Fruit fly (Drosophila melanogaster) whole organism, prepupa: ENCODE results near the gene dsx-c73A.
A peak's percentile ranks its signal among the peaks of the same experiment; 100 is the strongest.

Experiments used
- Blimp-1 ChIP-seq: fragments of 200-800 bp; sonication (Bioruptor generic); optimal IDR thresholded peaks from 3 replicates; lab custom pipeline; 2017; ENCODE audit warnings: missing biosample characterization, missing genetic modification characterization, mild to moderate bottlenecking, moderate library complexity, missing genetic modification reagents
- CG10631 ChIP-seq: fragments of 200-800 bp; sonication (Bioruptor generic); optimal IDR thresholded peaks from 2 replicates; lab custom pipeline; 2016; ENCODE audit warnings: missing biosample characterization, missing genetic modification characterization
- CG10669 ChIP-seq: fragments of 200-800 bp; sonication (Bioruptor generic); optimal IDR thresholded peaks from 3 replicates; lab custom pipeline; 2018; ENCODE audit warnings: missing biosample characterization, mild to moderate bottlenecking, missing genetic modification characterization, moderate library complexity
- CG11762 ChIP-seq: fragments of 200-800 bp; sonication (Bioruptor generic); optimal IDR thresholded peaks from 3 replicates; lab custom pipeline; 2016; ENCODE audit warnings: missing biosample characterization, missing genetic modification characterization; ENCODE audit not compliant: insufficient read depth
- CG11902 ChIP-seq: fragments of 200-800 bp; sonication (Bioruptor generic); optimal IDR thresholded peaks from 3 replicates; lab custom pipeline; 2016; ENCODE audit warnings: missing biosample characterization, missing genetic modification characterization
- CG15336 ChIP-seq: fragments of 200-800 bp; sonication (Bioruptor generic); IDR thresholded peaks from 2 replicates; pipeline ENCODE4 v1.3.6; 2022; ENCODE audit warnings: missing biosample characterization, missing genetic modification characterization
- CG1621 ChIP-seq: fragments of 200-800 bp; sonication (Bioruptor generic); optimal IDR thresholded peaks from 3 replicates; lab custom pipeline; 2018; ENCODE audit warnings: missing biosample characterization, mild to moderate bottlenecking, missing genetic modification characterization
- CG16779 ChIP-seq: fragments of 200-800 bp; sonication (Bioruptor generic); optimal IDR thresholded peaks from 3 replicates; lab custom pipeline; 2017; ENCODE audit warnings: missing biosample characterization, mild to moderate bottlenecking, missing genetic modification characterization
- CG31627 ChIP-seq: fragments of 200-800 bp; sonication (Bioruptor generic); optimal IDR thresholded peaks from 3 replicates; lab custom pipeline; 2016; ENCODE audit warnings: missing biosample characterization, missing genetic modification characterization
- CG32006 ChIP-seq: fragments of 200-800 bp; sonication (Bioruptor generic); optimal IDR thresholded peaks from 3 replicates; lab custom pipeline; 2017; ENCODE audit warnings: missing biosample characterization, mild to moderate bottlenecking, missing genetic modification characterization
- CG34406 ChIP-seq: fragments of 200-800 bp; sonication (Bioruptor generic); optimal IDR thresholded peaks from 3 replicates; lab custom pipeline; 2016; ENCODE audit warnings: missing biosample characterization, missing genetic modification characterization
- CG4318 ChIP-seq: fragments of 200-800 bp; sonication (Bioruptor generic); optimal IDR thresholded peaks from 3 replicates; lab custom pipeline; 2017; ENCODE audit warnings: missing biosample characterization, mild to moderate bottlenecking, missing genetic modification characterization
- CG6163 ChIP-seq: fragments of 200-800 bp; sonication (Bioruptor generic); IDR thresholded peaks from 3 replicates; pipeline ENCODE4 v1.3.6; 2022; ENCODE audit warnings: missing biosample characterization, missing genetic modification characterization
- CG6276 ChIP-seq: fragments of 200-800 bp; sonication (Bioruptor generic); optimal IDR thresholded peaks from 2 replicates; lab custom pipeline; 2017; ENCODE audit warnings: missing biosample characterization, mild to moderate bottlenecking, missing genetic modification characterization
- CG6808 ChIP-seq: fragments of 200-800 bp; sonication (Bioruptor generic); optimal IDR thresholded peaks from 3 replicates; lab custom pipeline; 2017; ENCODE audit warnings: missing biosample characterization, missing genetic modification characterization, mild to moderate bottlenecking, moderate library complexity, missing genetic modification reagents
- CG6854 ChIP-seq: fragments of 200-800 bp; sonication (Bioruptor generic); optimal IDR thresholded peaks from 2 replicates; lab custom pipeline; 2017; ENCODE audit warnings: missing biosample characterization, mild to moderate bottlenecking, missing genetic modification characterization
- CG7368 ChIP-seq: fragments of 200-800 bp; sonication (Bioruptor generic); optimal IDR thresholded peaks from 3 replicates; lab custom pipeline; 2016; ENCODE audit warnings: missing biosample characterization, missing genetic modification characterization
- CG8119 ChIP-seq: fragments of 200-800 bp; sonication (Bioruptor generic); IDR thresholded peaks from 3 replicates; pipeline ENCODE4 v1.3.6; 2022; ENCODE audit warnings: missing biosample characterization, missing genetic modification characterization
- CG8319 ChIP-seq: fragments of 200-800 bp; sonication (Bioruptor generic); optimal IDR thresholded peaks from 3 replicates; lab custom pipeline; 2016; ENCODE audit warnings: missing biosample characterization, missing genetic modification characterization
- CG9139 ChIP-seq: fragments of 200-800 bp; sonication (Bioruptor generic); optimal IDR thresholded peaks from 3 replicates; lab custom pipeline; 2017; ENCODE audit warnings: missing biosample characterization, mild to moderate bottlenecking, missing genetic modification characterization
- Eip75B ChIP-seq: fragments of 200-800 bp; sonication (Bioruptor generic); optimal IDR thresholded peaks from 3 replicates; lab custom pipeline; 2016; ENCODE audit warnings: missing biosample characterization, missing genetic modification characterization
- Eip78C ChIP-seq: fragments of 200-800 bp; sonication (Bioruptor generic); peaks from one replicate; lab custom pipeline; 2016; ENCODE audit warnings: missing biosample characterization, missing genetic modification characterization
- Ets21C ChIP-seq: fragments of 200-800 bp; sonication (Bioruptor generic); optimal IDR thresholded peaks from 3 replicates; lab custom pipeline; 2016; ENCODE audit warnings: missing biosample characterization, missing genetic modification characterization
- Ets96B ChIP-seq: fragments of 200-800 bp; optimal IDR thresholded peaks from 2 replicates; lab custom pipeline; 2019; ENCODE audit warnings: missing biosample characterization, mild to moderate bottlenecking, missing genetic modification characterization, moderate library complexity
- Gug ChIP-seq: fragments of 200-800 bp; sonication (Bioruptor generic); IDR thresholded peaks from 2 replicates; pipeline ENCODE4 v1.3.6; 2022; ENCODE audit warnings: missing biosample characterization, missing genetic modification characterization
- Hr38 ChIP-seq: sonication (Bioruptor generic); optimal IDR thresholded peaks from 2 replicates; lab custom pipeline; 2016; ENCODE audit warnings: missing biosample characterization, missing genetic modification characterization
- Hr39 ChIP-seq: fragments of 200-800 bp; sonication (Bioruptor generic); optimal IDR thresholded peaks from 2 replicates; lab custom pipeline; 2016; ENCODE audit warnings: missing biosample characterization, missing genetic modification characterization
- Lpt ChIP-seq: fragments of 200-800 bp; sonication (Bioruptor generic); optimal IDR thresholded peaks from 3 replicates; lab custom pipeline; 2016; ENCODE audit warnings: missing biosample characterization, missing genetic modification characterization
- Met ChIP-seq: fragments of 200-800 bp; sonication (Bioruptor generic); optimal IDR thresholded peaks from 3 replicates; lab custom pipeline; 2016; ENCODE audit warnings: missing biosample characterization, missing genetic modification characterization
- OdsH ChIP-seq: fragments of 200-800 bp; sonication (Bioruptor generic); optimal IDR thresholded peaks from 3 replicates; lab custom pipeline; 2016; ENCODE audit warnings: missing biosample characterization, missing genetic modification characterization
- Sox14 ChIP-seq: fragments of 200-800 bp; sonication (Bioruptor generic); optimal IDR thresholded peaks from 3 replicates; lab custom pipeline; 2016; ENCODE audit warnings: missing biosample characterization, missing genetic modification characterization
- Sox15 ChIP-seq: fragments of 200-800 bp; sonication (Bioruptor generic); optimal IDR thresholded peaks from 3 replicates; lab custom pipeline; 2016; ENCODE audit warnings: missing biosample characterization, missing genetic modification characterization
- achi ChIP-seq: fragments of 200-800 bp; sonication (Bioruptor generic); optimal IDR thresholded peaks from 3 replicates; lab custom pipeline; 2016; ENCODE audit warnings: missing biosample characterization, missing genetic modification characterization
- cyc ChIP-seq: fragments of 200-800 bp; sonication (Bioruptor generic); optimal IDR thresholded peaks from 3 replicates; lab custom pipeline; 2016; ENCODE audit warnings: missing biosample characterization, missing genetic modification characterization
- dac ChIP-seq: fragments of 200-800 bp; sonication (Bioruptor generic); optimal IDR thresholded peaks from 2 replicates; lab custom pipeline; 2017; ENCODE audit warnings: missing biosample characterization, mild to moderate bottlenecking, missing genetic modification characterization
- eg ChIP-seq: fragments of 200-800 bp; sonication (Bioruptor generic); IDR thresholded peaks from 3 replicates; pipeline ENCODE4 v1.3.6; 2022; ENCODE audit warnings: missing biosample characterization, missing genetic modification characterization
- fd59A ChIP-seq: fragments of 200-800 bp; sonication (Bioruptor generic); optimal IDR thresholded peaks from 2 replicates; lab custom pipeline; 2017; ENCODE audit warnings: missing biosample characterization, mild to moderate bottlenecking, missing genetic modification characterization, missing genetic modification reagents
- fd85E ChIP-seq: fragments of 200-800 bp; sonication (Bioruptor generic); optimal IDR thresholded peaks from 3 replicates; lab custom pipeline; 2016; ENCODE audit warnings: missing biosample characterization, missing genetic modification characterization
- lz ChIP-seq: fragments of 200-800 bp; sonication (Bioruptor generic); optimal IDR thresholded peaks from 3 replicates; lab custom pipeline; 2016; ENCODE audit warnings: missing biosample characterization, missing genetic modification characterization
- net ChIP-seq: fragments of 200-800 bp; sonication (Bioruptor generic); optimal IDR thresholded peaks from 3 replicates; lab custom pipeline; 2016; ENCODE audit warnings: missing biosample characterization, missing genetic modification characterization
- pdm3 ChIP-seq: fragments of 200-800 bp; sonication (Bioruptor generic); optimal IDR thresholded peaks from 3 replicates; lab custom pipeline; 2016; ENCODE audit warnings: missing biosample characterization, missing genetic modification characterization
- ss ChIP-seq, 2 experiments: fragments of 200-800 bp; sonication (Bioruptor generic); optimal IDR thresholded peaks; 2 replicates in 1 of 2; 3 replicates in 1 of 2; lab custom pipeline; 2017 to 2018; ENCODE audit warnings: mild to moderate bottlenecking in 2 of 2, missing biosample characterization in 2 of 2, missing genetic modification characterization in 2 of 2, moderate library complexity in 1 of 2
- svp ChIP-seq: fragments of 200-800 bp; sonication (Bioruptor generic); peaks from one replicate; lab custom pipeline; 2016; ENCODE audit warnings: missing biosample characterization, missing genetic modification characterization
- topi ChIP-seq: fragments of 200-800 bp; sonication (Bioruptor generic); optimal IDR thresholded peaks from 3 replicates; lab custom pipeline; 2016; ENCODE audit warnings: missing biosample characterization, missing genetic modification characterization
- vri ChIP-seq: fragments of 200-800 bp; sonication (Bioruptor generic); optimal IDR thresholded peaks from 3 replicates; lab custom pipeline; 2016; ENCODE audit warnings: missing biosample characterization, mild to moderate bottlenecking, missing genetic modification characterization

The dsx-c73A gene

DNA sequence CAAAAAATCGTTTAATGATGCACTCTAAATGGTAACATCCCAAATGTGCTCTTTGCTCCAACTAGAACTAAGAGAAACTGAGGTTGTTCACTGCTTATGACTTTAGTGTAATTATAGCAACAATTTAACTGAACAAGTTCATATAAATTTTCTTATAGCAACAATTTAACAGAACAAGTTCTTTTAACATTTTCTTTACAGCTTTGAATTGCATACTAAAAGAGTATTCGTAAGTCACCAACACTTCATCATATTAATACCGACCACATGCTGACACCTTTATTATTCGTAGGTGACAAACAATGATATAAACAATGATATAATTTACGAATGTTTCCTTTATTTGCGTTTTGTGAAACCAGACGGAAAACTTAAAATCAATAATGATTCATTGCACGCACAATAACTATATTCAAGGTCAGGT, 42.9 kb upstream of the dsx-c73A start (continued):
- TF ChIP-seq achi = no peak
- no peak for TF ChIP-seq vri (GFP tag; lab: Kevin White, UChicago)
- no peak for TF ChIP-seq fd85E
- no peak for TF ChIP-seq CG4318
- peak; percentile 17 for TF ChIP-seq CG11762
- TF ChIP-seq CG1621 = no peak
- no peak for TF ChIP-seq CG9139 (GFP tag; lab: Kevin White, UChicago)

DNA sequence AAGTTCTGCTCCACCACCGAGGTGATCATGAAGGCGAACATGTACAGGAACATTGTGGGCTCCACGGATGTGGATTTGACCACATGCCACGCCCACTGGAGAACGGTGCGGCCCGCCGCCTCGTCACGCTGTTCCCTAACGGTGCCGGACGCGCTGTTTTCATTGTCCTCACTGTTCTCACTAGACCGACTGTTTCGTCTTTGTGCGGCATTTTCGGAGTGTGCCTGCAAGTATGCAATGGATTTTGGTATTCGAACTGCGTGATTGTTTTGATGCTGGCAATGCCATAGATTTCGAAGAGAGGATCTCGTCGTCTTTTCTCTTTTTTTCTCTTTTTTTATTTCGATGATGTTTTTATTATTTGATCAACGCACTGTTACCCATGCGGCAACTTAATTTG, 42.0 kb upstream of the dsx-c73A start:
- TF ChIP-seq Sox14 (peak; percentile 22), Met (no peak), CG11762 (no peak)

DNA sequence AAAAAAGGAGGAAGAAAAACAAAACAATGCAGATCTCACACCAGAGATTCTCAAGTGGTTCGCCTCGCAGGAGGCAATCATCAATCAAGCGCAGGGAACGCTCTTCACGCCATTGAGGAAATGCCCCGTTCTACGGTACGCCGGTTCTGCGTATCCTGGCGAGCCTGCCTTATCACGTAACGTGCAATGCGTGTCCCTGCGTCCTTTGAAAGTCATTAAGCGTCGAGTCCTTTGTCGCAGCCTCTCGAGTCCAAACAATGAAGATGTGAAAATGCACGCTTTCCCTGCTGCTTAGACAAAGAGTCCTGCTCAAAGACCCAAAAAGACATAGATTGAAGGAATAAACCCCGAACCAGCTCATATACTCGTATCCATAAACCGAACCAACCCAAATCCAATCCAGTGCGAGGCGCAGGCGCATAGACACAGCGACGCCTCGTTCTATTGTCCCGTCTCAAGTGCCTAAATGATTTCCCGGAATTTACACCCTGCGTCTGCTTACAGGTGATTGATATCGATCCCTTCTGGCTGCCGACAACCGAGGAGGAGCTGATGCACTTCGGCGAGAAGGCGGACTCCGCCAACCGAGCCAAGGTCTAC, 39.3 kb upstream of the dsx-c73A start:
- TF ChIP-seq Lpt (no peak), CG32006 (GFP tag; lab: Kevin White, UChicago) (no peak), vri (GFP tag; lab: Kevin White, UChicago) (no peak), CG6854 (GFP tag; lab: Kevin White, UChicago) (no peak), Eip78C (GFP tag; lab: Kevin White, UChicago) (no peak), CG10631 (no peak), fd85E (no peak), CG11902 (no peak), Met (no peak)
- TF ChIP-seq, all 60 proteins: peak for 0

DNA sequence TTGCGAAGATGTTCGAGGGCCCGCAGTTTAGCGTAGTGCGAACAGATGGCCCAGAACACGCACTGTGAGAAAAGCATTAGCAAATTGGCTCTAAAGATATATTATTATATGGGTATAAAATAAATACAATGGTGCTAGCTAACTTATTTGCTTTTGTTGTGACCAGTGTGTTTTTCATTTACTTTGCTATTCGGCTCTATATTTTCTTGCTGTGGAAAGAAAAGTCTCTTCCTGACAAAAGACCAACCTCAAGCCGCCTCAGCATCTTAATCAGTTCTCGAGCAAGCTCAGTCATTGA, 38.8 kb upstream of the dsx-c73A start:
- TF ChIP-seq Ets21C (GFP tag; lab: Kevin White, UChicago) (peak; percentile 65), CG9139 (GFP tag; lab: Kevin White, UChicago) (peak; percentile 80), Hr38 (GFP tag; lab: Kevin White, UChicago) (no peak), ss (GFP tag; optimal IDR thresholded peaks at IDR 0.05; lab: Kevin White, UChicago) (peak; percentile 82 to 87), topi (GFP tag; lab: Kevin White, UChicago) (peak; percentile 88), CG6163 (GFP tag; lab: Robert Waterston, UW) (peak; percentile 89), vri (GFP tag; lab: Kevin White, UChicago) (peak; percentile 78), Eip78C (GFP tag; lab: Kevin White, UChicago) (peak; percentile 95), Ets96B (tag; lab: Kevin White, UChicago) (peak; percentile 91), pdm3 (GFP tag; lab: Kevin White, UChicago) (peak; percentile 83), CG8319 (peak; percentile 40), CG34406 (GFP tag; lab: Kevin White, UChicago) (peak; percentile 75), CG15336 (GFP tag; lab: Robert Waterston, UW) (no peak), OdsH (GFP tag; lab: Kevin White, UChicago) (peak; percentile 77), CG32006 (GFP tag; lab: Kevin White, UChicago) (no peak), Lpt (no peak), net (GFP tag; lab: Kevin White, UChicago) (peak; percentile 78), fd85E (no peak), CG7368 (GFP tag; lab: Kevin White, UChicago) (peak; percentile 74), Blimp-1 (peak; percentile 36), CG4318 (no peak), dac (GFP tag; lab: Kevin White, UChicago) (no peak), svp (GFP tag; lab: Kevin White, UChicago) (peak; percentile 93), CG8119 (peak; percentile 47; the same call in 1 of the 3 replicates), CG6854 (GFP tag; lab: Kevin White, UChicago) (peak; percentile 29), Eip75B (GFP tag; lab: Kevin White, UChicago) (peak; percentile 81), Sox14 (peak; percentile 83), CG6276 (GFP tag; lab: Kevin White, UChicago) (no peak), CG31627 (GFP tag; lab: Kevin White, UChicago) (peak; percentile 78), CG6808 (GFP tag; lab: Kevin White, UChicago) (peak; percentile 86), Sox15 (GFP tag; lab: Kevin White, UChicago) (peak; percentile 58), lz (peak; percentile 79), eg (GFP tag; lab: Robert Waterston, UW) (no peak), CG16779 (tag; lab: Kevin White, UChicago) (peak; percentile 48), fd59A (GFP tag; lab: Kevin White, UChicago) (peak; percentile 85), CG10669 (GFP tag; lab: Kevin White, UChicago) (peak; percentile 89), Gug (GFP tag; lab: Robert Waterston, UW) (no peak), Hr39 (GFP tag; lab: Kevin White, UChicago) (peak; percentile 76), CG1621 (peak; percentile 89), CG11762 (peak; percentile 59), CG10631 (peak; percentile 88), cyc (GFP tag; lab: Kevin White, UChicago) (peak; percentile 86), Met (peak; percentile 88)
